Fruit fly (Drosophila melanogaster) whole organism, embryonic: ENCODE results near the gene Rip11.

Source experiments
- Atf6 ChIP-seq: fragments of 200-800 bp; sonication (Bioruptor generic); IDR thresholded peaks from 2 replicates; pipeline ENCODE4 v1.3.6; 2022; ENCODE audit warnings: missing biosample characterization, missing genetic modification characterization
- CG10321 ChIP-seq: fragments of 200-800 bp; sonication (Bioruptor generic); IDR thresholded peaks from 2 replicates; pipeline ENCODE4 v1.3.6; 2022; ENCODE audit warnings: missing biosample characterization, missing genetic modification characterization
- CG10431 ChIP-seq: fragments of 200-800 bp; sonication (Bioruptor generic); optimal IDR thresholded peaks from 3 replicates; lab custom pipeline; 2018; ENCODE audit warnings: missing biosample characterization, mild to moderate bottlenecking, missing genetic modification characterization
- CG10654 ChIP-seq: fragments of 200-800 bp; sonication (Bioruptor generic); optimal IDR thresholded peaks from 2 replicates; lab custom pipeline; 2016; ENCODE audit warnings: missing biosample characterization, missing genetic modification characterization
- CG11696 ChIP-seq: fragments of 200-800 bp; sonication (Bioruptor generic); IDR thresholded peaks from 2 replicates; pipeline ENCODE4 v1.3.6; 2022; ENCODE audit warnings: missing biosample characterization, missing genetic modification characterization
- CG12236 ChIP-seq: fragments of 200-800 bp; sonication (Bioruptor generic); optimal IDR thresholded peaks from 2 replicates; lab custom pipeline; 2016; ENCODE audit warnings: missing biosample characterization, missing genetic modification characterization
- CG13775 ChIP-seq: fragments of 200-800 bp; sonication (Bioruptor generic); optimal IDR thresholded peaks from 3 replicates; lab custom pipeline; 2017; ENCODE audit warnings: missing biosample characterization, mild to moderate bottlenecking, missing genetic modification characterization
- CG15601 ChIP-seq: fragments of 200-800 bp; sonication (Bioruptor generic); optimal IDR thresholded peaks from 3 replicates; lab custom pipeline; 2019; ENCODE audit warnings: missing biosample characterization, mild to moderate bottlenecking, missing genetic modification characterization, moderate library complexity
- CG17802 ChIP-seq: fragments of 200-800 bp; sonication (Bioruptor generic); optimal IDR thresholded peaks from 2 replicates; lab custom pipeline; 2018; ENCODE audit warnings: missing biosample characterization, mild to moderate bottlenecking, missing genetic modification characterization, moderate library complexity
- CG2875 ChIP-seq: fragments of 200-800 bp; sonication (Bioruptor generic); optimal IDR thresholded peaks from 2 replicates; lab custom pipeline; 2017; ENCODE audit warnings: missing biosample characterization, mild to moderate bottlenecking, missing genetic modification characterization, missing genetic modification reagents
- CG3065 ChIP-seq: fragments of 200-800 bp; sonication (Bioruptor generic); optimal IDR thresholded peaks from 2 replicates; lab custom pipeline; 2016; ENCODE audit warnings: missing biosample characterization, missing genetic modification characterization
- CG4328 ChIP-seq: fragments of 200-800 bp; sonication (Bioruptor generic); optimal IDR thresholded peaks from 3 replicates; lab custom pipeline; 2017; ENCODE audit warnings: missing biosample characterization, missing genetic modification reagents, missing genetic modification characterization
- CG4360 ChIP-seq: fragments of 200-800 bp; sonication (Bioruptor generic); IDR thresholded peaks from 2 replicates; pipeline ENCODE4 v1.3.6; 2022; ENCODE audit warnings: missing biosample characterization, missing genetic modification characterization
- CG4707 ChIP-seq: fragments of 200-800 bp; sonication (Bioruptor generic); optimal IDR thresholded peaks from 2 replicates; lab custom pipeline; 2018; ENCODE audit warnings: missing biosample characterization, mild to moderate bottlenecking, missing genetic modification characterization, moderate library complexity
- CG4854 ChIP-seq: fragments of 200-800 bp; sonication (Bioruptor generic); optimal IDR thresholded peaks from 2 replicates; lab custom pipeline; 2016; ENCODE audit warnings: missing biosample characterization, missing genetic modification characterization, inconsistent platforms
- CG6272 ChIP-seq: fragments of 200-800 bp; sonication (Bioruptor generic); IDR thresholded peaks from 2 replicates; pipeline ENCODE4 v1.3.6; 2022; ENCODE audit warnings: missing biosample characterization, missing genetic modification characterization
- CG6654 ChIP-seq: fragments of 200-800 bp; sonication (Bioruptor generic); optimal IDR thresholded peaks from 2 replicates; lab custom pipeline; 2017; ENCODE audit warnings: missing biosample characterization, mild to moderate bottlenecking, missing genetic modification characterization
- CG6765 ChIP-seq: fragments of 200-800 bp; sonication (Bioruptor generic); optimal IDR thresholded peaks from 3 replicates; lab custom pipeline; 2017; ENCODE audit warnings: missing biosample characterization, mild to moderate bottlenecking, missing genetic modification characterization
- CG6854 ChIP-seq: fragments of 200-800 bp; sonication (Bioruptor generic); optimal IDR thresholded peaks from 3 replicates; lab custom pipeline; 2017; ENCODE audit warnings: missing biosample characterization, mild to moderate bottlenecking, missing genetic modification characterization
- CG7357 ChIP-seq: fragments of 200-800 bp; sonication (Bioruptor generic); IDR thresholded peaks from 3 replicates; pipeline ENCODE4 v1.3.6; 2022; ENCODE audit warnings: missing biosample characterization, missing genetic modification characterization
- CG7786 ChIP-seq: fragments of 200-800 bp; sonication (Bioruptor generic); optimal IDR thresholded peaks from 2 replicates; lab custom pipeline; 2016; ENCODE audit warnings: missing biosample characterization, missing genetic modification characterization
- CG8765 ChIP-seq: fragments of 200-800 bp; sonication (Bioruptor generic); IDR thresholded peaks from 2 replicates; pipeline ENCODE4 v1.3.6; 2022; ENCODE audit warnings: missing biosample characterization, missing genetic modification characterization
- CG9797 ChIP-seq: fragments of 200-800 bp; sonication (Bioruptor generic); optimal IDR thresholded peaks from 3 replicates; lab custom pipeline; 2018; ENCODE audit warnings: missing biosample characterization, mild to moderate bottlenecking, missing genetic modification characterization
- CG9876 ChIP-seq: fragments of 200-800 bp; sonication (Bioruptor generic); optimal IDR thresholded peaks from 2 replicates; lab custom pipeline; 2016; ENCODE audit warnings: missing biosample characterization, missing genetic modification characterization
- CHES-1-like ChIP-seq: fragments of 200-800 bp; sonication (Bioruptor generic); optimal IDR thresholded peaks from 2 replicates; lab custom pipeline; 2016; ENCODE audit warnings: missing biosample characterization, missing genetic modification characterization
- Chrac-16 ChIP-seq: fragments of 200-800 bp; sonication (Bioruptor generic); optimal IDR thresholded peaks from 3 replicates; lab custom pipeline; 2016; ENCODE audit warnings: missing biosample characterization, missing genetic modification characterization
- CoRest ChIP-seq: fragments of 200-800 bp; sonication (Bioruptor generic); optimal IDR thresholded peaks from 3 replicates; lab custom pipeline; 2018; ENCODE audit warnings: missing biosample characterization, mild to moderate bottlenecking, missing genetic modification characterization, moderate library complexity
- D19B ChIP-seq: fragments of 200-800 bp; sonication (Bioruptor generic); optimal IDR thresholded peaks from 2 replicates; lab custom pipeline; 2017; ENCODE audit warnings: missing biosample characterization, mild to moderate bottlenecking, missing genetic modification characterization
- H15 ChIP-seq: fragments of 200-800 bp; sonication (Bioruptor generic); IDR thresholded peaks from 3 replicates; pipeline ENCODE4 v1.3.6; 2022; ENCODE audit warnings: missing biosample characterization, missing genetic modification characterization
- Lpt ChIP-seq: fragments of >200 bp; optimal IDR thresholded peaks from 2 replicates; lab custom pipeline; 2018; ENCODE audit warnings: missing biosample characterization, missing genetic modification characterization
- MBD-R2 ChIP-seq: fragments of 200-800 bp; sonication (Bioruptor generic); IDR thresholded peaks from 2 replicates; pipeline ENCODE4 v1.3.6; 2022; ENCODE audit warnings: missing biosample characterization, missing genetic modification characterization
- Myb ChIP-seq: fragments of 200-800 bp; sonication (Bioruptor generic); optimal IDR thresholded peaks from 2 replicates; lab custom pipeline; 2016; ENCODE audit warnings: missing biosample characterization, missing genetic modification characterization
- Optix ChIP-seq: fragments of 200-800 bp; sonication (Bioruptor generic); IDR thresholded peaks from 3 replicates; pipeline ENCODE4 v1.3.6; 2022; ENCODE audit warnings: missing biosample characterization, missing genetic modification characterization
- Ravus ChIP-seq: fragments of 200-800 bp; sonication (Bioruptor generic); IDR thresholded peaks from 2 replicates; pipeline ENCODE4 v1.3.6; 2022; ENCODE audit warnings: missing biosample characterization, missing genetic modification characterization
- caup ChIP-seq: fragments of 200-800 bp; sonication (Bioruptor generic); optimal IDR thresholded peaks from 3 replicates; lab custom pipeline; 2017; ENCODE audit warnings: missing biosample characterization, mild to moderate bottlenecking, missing genetic modification characterization, moderate library complexity; ENCODE audit not compliant: severe bottlenecking
- corto ChIP-seq: fragments of 200-800 bp; sonication (Bioruptor generic); optimal IDR thresholded peaks from 2 replicates; lab custom pipeline; 2016; ENCODE audit warnings: missing biosample characterization, mild to moderate bottlenecking, missing genetic modification characterization, moderate library complexity
- cwo ChIP-seq: fragments of 200-800 bp; sonication (Bioruptor generic); optimal IDR thresholded peaks from 3 replicates; lab custom pipeline; 2017; ENCODE audit warnings: missing biosample characterization, missing genetic modification characterization, mild to moderate bottlenecking, moderate library complexity, missing genetic modification reagents
- da ChIP-seq: fragments of 200-800 bp; sonication (Bioruptor generic); optimal IDR thresholded peaks from 2 replicates; lab custom pipeline; 2016; ENCODE audit warnings: missing biosample characterization, missing genetic modification characterization
- dmrt99B ChIP-seq: fragments of 200-800 bp; sonication (Bioruptor generic); optimal IDR thresholded peaks from 2 replicates; lab custom pipeline; 2018; ENCODE audit warnings: missing biosample characterization, mild to moderate bottlenecking, missing genetic modification characterization, moderate library complexity
- fd3F ChIP-seq: fragments of 200-800 bp; sonication (Bioruptor generic); optimal IDR thresholded peaks from 2 replicates; lab custom pipeline; 2018; ENCODE audit warnings: missing biosample characterization, mild to moderate bottlenecking, missing genetic modification characterization, moderate library complexity
- gce ChIP-seq: fragments of 200-800 bp; sonication (Bioruptor generic); IDR thresholded peaks from 3 replicates; pipeline ENCODE4 v1.3.6; 2022; ENCODE audit warnings: missing biosample characterization, missing genetic modification characterization
- gfzf ChIP-seq: fragments of 200-800 bp; sonication (Bioruptor generic); optimal IDR thresholded peaks from 2 replicates; lab custom pipeline; 2016; ENCODE audit warnings: missing biosample characterization, mild to moderate bottlenecking, missing genetic modification characterization, moderate library complexity
- her ChIP-seq: fragments of 200-800 bp; sonication (Bioruptor generic); optimal IDR thresholded peaks from 2 replicates; lab custom pipeline; 2016; ENCODE audit warnings: missing biosample characterization, missing genetic modification characterization
- kni ChIP-seq: fragments of 200-800 bp; sonication (Bioruptor generic); optimal IDR thresholded peaks from 3 replicates; lab custom pipeline; 2017; ENCODE audit warnings: mild to moderate bottlenecking, missing biosample characterization, missing genetic modification reagents, missing genetic modification characterization
- onecut ChIP-seq: fragments of 200-800 bp; sonication (Bioruptor generic); IDR thresholded peaks from 2 replicates; pipeline ENCODE4 v1.3.6; 2022; ENCODE audit warnings: missing biosample characterization, missing genetic modification characterization
- ro ChIP-seq: fragments of 200-800 bp; sonication (Bioruptor generic); IDR thresholded peaks from 2 replicates; pipeline ENCODE4 v1.3.6; 2022; ENCODE audit warnings: missing biosample characterization, missing genetic modification characterization
- ssp ChIP-seq: fragments of 200-800 bp; sonication (Bioruptor generic); IDR thresholded peaks from 2 replicates; pipeline ENCODE4 v1.3.6; 2022; ENCODE audit warnings: missing biosample characterization, missing genetic modification characterization
- stc ChIP-seq: fragments of 200-800 bp; sonication (Bioruptor generic); IDR thresholded peaks from 2 replicates; pipeline ENCODE4 v1.3.6; 2022; ENCODE audit warnings: missing biosample characterization, missing genetic modification characterization
- stwl ChIP-seq: fragments of 200-800 bp; sonication (Bioruptor generic); optimal IDR thresholded peaks from 3 replicates; lab custom pipeline; 2018; ENCODE audit warnings: missing biosample characterization, mild to moderate bottlenecking, missing genetic modification characterization, moderate library complexity
- wek ChIP-seq: fragments of 200-800 bp; sonication (Bioruptor generic); optimal IDR thresholded peaks from 3 replicates; lab custom pipeline; 2018; ENCODE audit warnings: missing biosample characterization, mild to moderate bottlenecking, missing genetic modification characterization, moderate library complexity
- z ChIP-seq: fragments of 200-800 bp; sonication (Bioruptor generic); IDR thresholded peaks from 3 replicates; pipeline ENCODE4 v1.3.6; 2022; ENCODE audit warnings: missing biosample characterization, missing genetic modification characterization

Gene Rip11

dm6 chrX:18645720-18646213, 1.7 kb downstream of the Rip11 start (continued):
- TF ChIP-seq H15 (GFP tag; lab: Robert Waterston, UW) (peak; percentile 47; the same call in 1 of the 3 replicates), da (GFP tag; lab: Kevin White, UChicago) (no peak), ro (no peak), CG3065 (GFP tag; lab: Kevin White, UChicago) (no peak), Lpt (GFP tag; lab: Kevin White, UChicago) (no peak), stc (GFP tag; lab: Robert Waterston, UW) (0 out of 2 replicates have a peak, but pooled peaks have one; percentile 36), z (no peak), MBD-R2 (GFP tag; lab: Robert Waterston, UW) (no peak), CG4360 (GFP tag; lab: Robert Waterston, UW) (no peak), Myb (GFP tag; lab: Kevin White, UChicago) (no peak), CG6854 (GFP tag; lab: Kevin White, UChicago) (no peak), wek (GFP tag; lab: Kevin White, UChicago) (peak; percentile 19), Ravus (no peak), CG17802 (tag; lab: Kevin White, UChicago) (no peak), CG15601 (tag; lab: Kevin White, UChicago) (peak; percentile 60), CG10321 (GFP tag; lab: Robert Waterston, UW) (no peak), her (GFP tag; lab: Kevin White, UChicago) (no peak), gce (no peak), CG8765 (peak; percentile 24; the same call in 1 of the 2 replicates), stwl (tag; lab: Kevin White, UChicago) (no peak), CG7357 (GFP tag; lab: Robert Waterston, UW) (no peak), CG10431 (GFP tag; lab: Kevin White, UChicago) (no peak), CG11696 (GFP tag; lab: Robert Waterston, UW) (no peak), CG4707 (GFP tag; lab: Kevin White, UChicago) (peak; percentile 39), CG12236 (GFP tag; lab: Kevin White, UChicago) (peak; percentile 17), CG13775 (GFP tag; lab: Kevin White, UChicago) (peak; percentile 67), dmrt99B (tag; lab: Kevin White, UChicago) (peak; percentile 71), CG9797 (GFP tag; lab: Kevin White, UChicago) (no peak), fd3F (GFP tag; lab: Kevin White, UChicago) (no peak), caup (GFP tag; lab: Kevin White, UChicago) (peak; percentile 21), onecut (GFP tag; lab: Robert Waterston, UW) (0 out of 2 replicates have a peak, but pooled peaks have one; percentile 14), corto (GFP tag; lab: Kevin White, UChicago) (no peak), CG7786 (peak; percentile 50), CG10654 (GFP tag; lab: Kevin White, UChicago) (peak; percentile 12), D19B (peak; percentile 18), kni (GFP tag; lab: Kevin White, UChicago) (peak; percentile 6), CG6765 (GFP tag; lab: Kevin White, UChicago) (peak; percentile 64), CG6654 (GFP tag; lab: Kevin White, UChicago) (no peak), cwo (GFP tag; lab: Kevin White, UChicago) (peak; percentile 9), ssp (GFP tag; lab: Robert Waterston, UW) (peak; percentile 16; the same call in 1 of the 2 replicates), Atf6 (GFP tag; lab: Robert Waterston, UW) (no peak; the same call in 1 of the 2 replicates), CG4328 (GFP tag; lab: Kevin White, UChicago) (no peak), CG2875 (GFP tag; lab: Kevin White, UChicago) (no peak), CG6272 (no peak), Optix (GFP tag; lab: Robert Waterston, UW) (no peak), Chrac-16 (GFP tag; lab: Kevin White, UChicago) (peak; percentile 51), CoRest (tag; lab: Kevin White, UChicago) (peak; percentile 73), CG9876 (GFP tag; lab: Kevin White, UChicago) (no peak), gfzf (GFP tag; lab: Kevin White, UChicago) (no peak), CG4854 (GFP tag; lab: Kevin White, UChicago) (peak; percentile 33), CHES-1-like (peak; percentile 9)
